Fruit fly (Drosophila melanogaster) whole organism, embryonic: Measurements from ENCODE around the gene Ret.

Experiments used
- Awh ChIP-seq: fragments of 200-800 bp; sonication (Bioruptor generic); IDR thresholded peaks from 2 replicates; pipeline ENCODE4, ENCODE4 v1.3.6; 2022; ENCODE audit warnings: missing biosample characterization, missing genetic modification characterization
- CG10959 ChIP-seq: fragments of 200-800 bp; sonication (Bioruptor generic); IDR thresholded peaks from 2 replicates; pipeline ENCODE4 v1.3.6; 2022; ENCODE audit warnings: missing biosample characterization, missing genetic modification characterization
- CG11456 ChIP-seq: fragments of 200-800 bp; sonication (Bioruptor generic); IDR thresholded peaks from 3 replicates; pipeline ENCODE4 v1.3.6; 2022; ENCODE audit warnings: missing biosample characterization, missing genetic modification characterization
- CG12391 ChIP-seq: fragments of 200-800 bp; sonication (Bioruptor generic); optimal IDR thresholded peaks from 3 replicates; lab custom pipeline; 2018; ENCODE audit warnings: missing biosample characterization, mild to moderate bottlenecking, missing genetic modification characterization, moderate library complexity
- CG12744 ChIP-seq: fragments of 200-800 bp; sonication (Bioruptor generic); optimal IDR thresholded peaks from 2 replicates; lab custom pipeline; 2016; ENCODE audit warnings: missing biosample characterization, missing genetic modification characterization
- CG12769 ChIP-seq: fragments of 200-800 bp; sonication (Bioruptor generic); optimal IDR thresholded peaks from 2 replicates; lab custom pipeline; 2019; ENCODE audit warnings: missing biosample characterization, mild to moderate bottlenecking, missing genetic modification characterization, moderate library complexity
- CG13894 ChIP-seq: fragments of 200-800 bp; sonication (Bioruptor generic); optimal IDR thresholded peaks from 3 replicates; lab custom pipeline; 2018; ENCODE audit warnings: missing biosample characterization, mild to moderate bottlenecking, missing genetic modification characterization, moderate library complexity
- CG14014 ChIP-seq: fragments of 200-800 bp; sonication (Bioruptor generic); IDR thresholded peaks from 2 replicates; pipeline ENCODE4 v1.3.6; 2022; ENCODE audit warnings: missing biosample characterization, missing genetic modification characterization
- CG1529 ChIP-seq: fragments of 200-800 bp; sonication (Bioruptor generic); optimal IDR thresholded peaks from 3 replicates; lab custom pipeline; 2018; ENCODE audit warnings: missing biosample characterization, missing genetic modification characterization
- CG15479 ChIP-seq: fragments of 200-800 bp; sonication (Bioruptor generic); optimal IDR thresholded peaks from 3 replicates; lab custom pipeline; 2019; ENCODE audit warnings: missing biosample characterization, mild to moderate bottlenecking, missing genetic modification characterization, moderate library complexity
- CG17802 ChIP-seq: fragments of 200-800 bp; sonication (Bioruptor generic); optimal IDR thresholded peaks from 2 replicates; lab custom pipeline; 2018; ENCODE audit warnings: missing biosample characterization, mild to moderate bottlenecking, missing genetic modification characterization, moderate library complexity
- CG18011 ChIP-seq: fragments of 200-800 bp; sonication (Bioruptor generic); optimal IDR thresholded peaks from 2 replicates; lab custom pipeline; 2017; ENCODE audit warnings: missing biosample characterization, missing genetic modification characterization, mild to moderate bottlenecking, moderate library complexity, missing genotype
- CG2116 ChIP-seq: fragments of 200-800 bp; sonication (Bioruptor generic); optimal IDR thresholded peaks from 3 replicates; lab custom pipeline; 2018; ENCODE audit warnings: missing biosample characterization, mild to moderate bottlenecking, missing genetic modification characterization
- CG2199 ChIP-seq: fragments of 200-800 bp; sonication (Bioruptor generic); IDR thresholded peaks from 3 replicates; pipeline ENCODE4 v1.3.6; 2022; ENCODE audit warnings: missing biosample characterization, missing genetic modification characterization
- CG2712 ChIP-seq: fragments of 200-800 bp; optimal IDR thresholded peaks from 3 replicates; lab custom pipeline; 2019; ENCODE audit warnings: missing biosample characterization, mild to moderate bottlenecking, missing genetic modification characterization, moderate library complexity
- CG2889 ChIP-seq: fragments of 200-800 bp; sonication (Bioruptor generic); IDR thresholded peaks from 3 replicates; pipeline ENCODE4 v1.3.6; 2022; ENCODE audit warnings: missing biosample characterization, missing genetic modification characterization
- CG30403 ChIP-seq: fragments of 200-800 bp; sonication (Bioruptor generic); optimal IDR thresholded peaks from 3 replicates; lab custom pipeline; 2016; ENCODE audit warnings: missing biosample characterization, missing genetic modification characterization
- CG4617 ChIP-seq: fragments of 200-800 bp; sonication (Bioruptor generic); optimal IDR thresholded peaks from 3 replicates; lab custom pipeline; 2016; ENCODE audit warnings: missing biosample characterization, missing genetic modification characterization, borderline replicate concordance
- CG4730 ChIP-seq: fragments of 200-800 bp; sonication (Bioruptor generic); IDR thresholded peaks from 2 replicates; pipeline ENCODE4 v1.3.6; 2022; ENCODE audit warnings: missing biosample characterization, missing genetic modification characterization
- CG5180 ChIP-seq: fragments of 200-800 bp; sonication (Bioruptor generic); optimal IDR thresholded peaks from 3 replicates; lab custom pipeline; 2017; ENCODE audit warnings: missing biosample characterization, missing genetic modification characterization, mild to moderate bottlenecking, moderate library complexity, missing genetic modification reagents
- CG5245 ChIP-seq: fragments of 200-800 bp; sonication (Bioruptor generic); optimal IDR thresholded peaks from 3 replicates; lab custom pipeline; 2016; ENCODE audit warnings: missing biosample characterization, missing genetic modification characterization
- CG7963 ChIP-seq: fragments of 200-800 bp; sonication (Bioruptor generic); IDR thresholded peaks from 3 replicates; pipeline ENCODE4 v1.3.6; 2022; ENCODE audit warnings: missing biosample characterization, missing genetic modification characterization; ENCODE audit not compliant: partially characterized antibody
- CG9727 ChIP-seq: fragments of 200-800 bp; sonication (Bioruptor generic); optimal IDR thresholded peaks from 3 replicates; lab custom pipeline; 2017; ENCODE audit warnings: missing biosample characterization, mild to moderate bottlenecking, missing genetic modification characterization
- CG9797 ChIP-seq: fragments of 200-800 bp; sonication (Bioruptor generic); optimal IDR thresholded peaks from 3 replicates; lab custom pipeline; 2018; ENCODE audit warnings: missing biosample characterization, mild to moderate bottlenecking, missing genetic modification characterization
- Doc3 ChIP-seq: fragments of 200-800 bp; sonication (Bioruptor generic); IDR thresholded peaks from 3 replicates; pipeline ENCODE4 v1.3.6; 2022; ENCODE audit warnings: missing biosample characterization, missing genetic modification characterization; ENCODE audit not compliant: partially characterized antibody
- E2f1 ChIP-seq: fragments of 200-800 bp; sonication (Bioruptor generic); IDR thresholded peaks from 2 replicates; pipeline ENCODE4 v1.3.6; 2022; ENCODE audit warnings: missing biosample characterization, missing genetic modification characterization
- Hmr ChIP-seq: fragments of 200-800 bp; sonication (Bioruptor generic); optimal IDR thresholded peaks from 3 replicates; lab custom pipeline; 2017; ENCODE audit warnings: mild to moderate bottlenecking, missing biosample characterization, missing genetic modification reagents, missing genetic modification characterization
- Lpt ChIP-seq: fragments of >200 bp; optimal IDR thresholded peaks from 2 replicates; lab custom pipeline; 2018; ENCODE audit warnings: missing biosample characterization, missing genetic modification characterization
- Mad ChIP-seq: fragments of 200-800 bp; sonication (Bioruptor generic); optimal IDR thresholded peaks from 2 replicates; lab custom pipeline; 2016; ENCODE audit warnings: missing biosample characterization, missing genetic modification characterization
- Nf-YA ChIP-seq: fragments of 200-800 bp; sonication (Bioruptor generic); IDR thresholded peaks from 2 replicates; pipeline ENCODE4 v1.3.6; 2022; ENCODE audit warnings: missing biosample characterization, missing genetic modification characterization
- Pdp1 ChIP-seq, 2 experiments: fragments of 200-800 bp; sonication (Bioruptor generic); optimal IDR thresholded peaks; 3 replicates each; lab custom pipeline; 2016; ENCODE audit warnings: missing biosample characterization in 2 of 2, missing genetic modification characterization in 2 of 2, mild to moderate bottlenecking in 1 of 2, moderate library complexity in 1 of 2
- Ptx1 ChIP-seq: fragments of 200-800 bp; sonication (Bioruptor generic); IDR thresholded peaks from 2 replicates; pipeline ENCODE4 v1.3.6; 2022; ENCODE audit warnings: missing biosample characterization, missing genetic modification characterization
- Rfx ChIP-seq: fragments of 200-800 bp; sonication (Bioruptor generic); IDR thresholded peaks from 2 replicates; pipeline ENCODE4 v1.3.6; 2022; ENCODE audit warnings: missing biosample characterization, missing genetic modification characterization
- Ssrp ChIP-seq: fragments of 200-800 bp; sonication (Bioruptor generic); optimal IDR thresholded peaks from 2 replicates; lab custom pipeline; 2018; ENCODE audit warnings: missing biosample characterization, mild to moderate bottlenecking, missing genetic modification characterization, moderate library complexity
- Tbp ChIP-seq: fragments of >200 bp; optimal IDR thresholded peaks from 2 replicates; lab custom pipeline; 2018; ENCODE audit warnings: missing biosample characterization, missing genetic modification characterization
- abd-A ChIP-seq: fragments of 200-800 bp; sonication (Bioruptor generic); optimal IDR thresholded peaks from 3 replicates; lab custom pipeline; 2019; ENCODE audit warnings: missing biosample characterization, mild to moderate bottlenecking, missing genetic modification characterization, moderate library complexity
- br ChIP-seq: fragments of >200 bp; optimal IDR thresholded peaks from 2 replicates; lab custom pipeline; 2017
- croc ChIP-seq: fragments of 200-800 bp; sonication (Bioruptor generic); conservative IDR thresholded peaks from 3 replicates; pipeline ENCODE4 v1.3.6; 2022; ENCODE audit warnings: missing biosample characterization, missing genetic modification characterization
- danr ChIP-seq: fragments of 200-800 bp; sonication (Bioruptor generic); IDR thresholded peaks from 2 replicates; pipeline ENCODE4 v1.3.6; 2022; ENCODE audit warnings: missing biosample characterization, missing genetic modification characterization
- dysf ChIP-seq: fragments of 200-800 bp; sonication (Bioruptor generic); IDR thresholded peaks from 3 replicates; pipeline ENCODE4 v1.3.6; 2022; ENCODE audit warnings: missing biosample characterization, missing genetic modification characterization
- gce ChIP-seq: fragments of 200-800 bp; sonication (Bioruptor generic); IDR thresholded peaks from 3 replicates; pipeline ENCODE4 v1.3.6; 2022; ENCODE audit warnings: missing biosample characterization, missing genetic modification characterization
- ind ChIP-seq: fragments of 200-800 bp; sonication (Bioruptor generic); optimal IDR thresholded peaks from 3 replicates; lab custom pipeline; 2016; ENCODE audit warnings: missing biosample characterization, missing genetic modification characterization
- kah ChIP-seq: fragments of 200-800 bp; sonication (Bioruptor generic); optimal IDR thresholded peaks from 2 replicates; lab custom pipeline; 2018; ENCODE audit warnings: missing biosample characterization, mild to moderate bottlenecking, missing genetic modification characterization
- knrl ChIP-seq: fragments of 200-800 bp; sonication (Bioruptor generic); IDR thresholded peaks from 3 replicates; pipeline ENCODE4 v1.3.6; 2022; ENCODE audit warnings: missing biosample characterization, missing genetic modification characterization; ENCODE audit not compliant: partially characterized antibody
- lbe ChIP-seq: fragments of 200-800 bp; sonication (Bioruptor generic); optimal IDR thresholded peaks from 2 replicates; lab custom pipeline; 2016; ENCODE audit warnings: missing biosample characterization, mild to moderate bottlenecking, missing genetic modification characterization
- p53 ChIP-seq: fragments of 200-800 bp; sonication (Bioruptor generic); optimal IDR thresholded peaks from 2 replicates; lab custom pipeline; 2016; ENCODE audit warnings: missing biosample characterization, missing genetic modification characterization
- pzg ChIP-seq: fragments of 200-800 bp; sonication (Bioruptor generic); optimal IDR thresholded peaks from 3 replicates; lab custom pipeline; 2018; ENCODE audit warnings: missing biosample characterization, mild to moderate bottlenecking, missing genetic modification characterization, moderate library complexity
- sens-2 ChIP-seq: fragments of 200-800 bp; sonication (Bioruptor generic); IDR thresholded peaks from 2 replicates; pipeline ENCODE4 v1.3.6; 2022; ENCODE audit warnings: missing biosample characterization, missing genetic modification characterization
- slbo ChIP-seq: fragments of 200-800 bp; sonication (Bioruptor generic); IDR thresholded peaks from 2 replicates; pipeline ENCODE4 v1.3.6; 2022; ENCODE audit warnings: missing biosample characterization, missing genetic modification characterization
- so ChIP-seq: fragments of 200-800 bp; sonication (Bioruptor generic); IDR thresholded peaks from 3 replicates; pipeline ENCODE4 v1.3.6; 2022; ENCODE audit warnings: missing biosample characterization, missing genetic modification characterization
- sr ChIP-seq: fragments of 200-800 bp; sonication (Bioruptor generic); IDR thresholded peaks from 3 replicates; pipeline ENCODE4 v1.3.6; 2022; ENCODE audit warnings: missing biosample characterization, missing genetic modification characterization
- tll ChIP-seq, 2 experiments: fragments of 200-800 bp in 1 of 2; fragments of >200 bp in 1 of 2; sonication (Bioruptor generic) in 1 of 2; optimal IDR thresholded peaks; 2 replicates each; lab custom pipeline; 2017 to 2019; ENCODE audit warnings: missing biosample characterization in 2 of 2, missing genetic modification characterization in 2 of 2, mild to moderate bottlenecking in 1 of 2, moderate library complexity in 1 of 2
- trem ChIP-seq: fragments of 200-800 bp; optimal IDR thresholded peaks from 3 replicates; lab custom pipeline; 2019; ENCODE audit warnings: missing biosample characterization, mild to moderate bottlenecking, missing genetic modification characterization, moderate library complexity

The Ret gene

DNA sequence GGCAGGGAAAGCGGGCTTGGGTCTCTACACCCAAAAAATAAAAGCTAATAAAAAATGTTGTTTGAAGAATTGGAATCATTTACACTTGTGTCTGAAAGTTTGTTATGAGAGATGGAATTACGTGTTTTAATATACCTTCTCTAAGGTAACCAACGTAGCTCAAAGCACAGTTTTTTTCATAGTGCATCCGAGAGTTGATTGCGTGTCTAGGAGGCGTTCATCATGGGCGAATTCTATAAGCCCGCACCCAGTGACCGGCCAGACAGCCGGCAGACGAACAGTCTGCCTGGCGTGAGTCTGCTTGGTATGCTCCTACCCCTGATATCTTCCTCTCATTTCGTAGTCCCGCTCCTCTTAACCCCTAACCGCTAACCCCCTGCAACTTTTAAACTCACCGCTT, 10.8 kb downstream of the Ret start (continued):
- TF ChIP-seq CG10959 (no peak), abd-A (tag; lab: Kevin White, UChicago) (no peak), Lpt (GFP tag; lab: Kevin White, UChicago) (no peak), CG2116 (GFP tag; lab: Kevin White, UChicago) (no peak), croc (GFP tag; lab: Robert Waterston, UW) (no peak), CG17802 (tag; lab: Kevin White, UChicago) (no peak), CG12744 (GFP tag; lab: Kevin White, UChicago) (no peak), Hmr (GFP tag; lab: Kevin White, UChicago) (no peak), CG14014 (GFP tag; lab: Robert Waterston, UW) (no peak), tll (GFP tag; optimal IDR thresholded peaks at IDR 0.05; lab: Kevin White, UChicago) (no peak), CG13894 (tag; lab: Kevin White, UChicago) (no peak), CG9797 (GFP tag; lab: Kevin White, UChicago) (no peak), CG5245 (GFP tag; lab: Kevin White, UChicago) (no peak), lbe (GFP tag; lab: Kevin White, UChicago) (no peak), p53 (no peak), knrl (GFP tag; lab: Robert Waterston, UW) (no peak), Nf-YA (GFP tag; lab: Robert Waterston, UW) (no peak), danr (0 out of 2 replicates have a peak, but pooled peaks have one; percentile 11), Pdp1 (GFP tag; optimal IDR thresholded peaks at IDR 0.05; lab: Kevin White, UChicago) (no peak), Ssrp (tag; lab: Kevin White, UChicago) (no peak), gce (GFP tag; lab: Robert Waterston, UW) (no peak), ind (GFP tag; lab: Kevin White, UChicago) (no peak), Mad (GFP tag; lab: Kevin White, UChicago) (no peak), slbo (GFP tag; lab: Robert Waterston, UW) (no peak), Rfx (0 out of 2 replicates have a peak, but pooled peaks have one; percentile 24), dysf (GFP tag; lab: Robert Waterston, UW) (peak; percentile 25; the same call in 1 of the 3 replicates), Tbp (no peak), CG4730 (GFP tag; lab: Robert Waterston, UW) (no peak), pzg (GFP tag; lab: Kevin White, UChicago) (no peak), CG18011 (GFP tag; lab: Kevin White, UChicago) (no peak), CG1529 (no peak), br (lab: Kevin White, UChicago) (no peak), Ptx1 (GFP tag; lab: Robert Waterston, UW) (peak; percentile 31; the same call in 1 of the 2 replicates)

DNA sequence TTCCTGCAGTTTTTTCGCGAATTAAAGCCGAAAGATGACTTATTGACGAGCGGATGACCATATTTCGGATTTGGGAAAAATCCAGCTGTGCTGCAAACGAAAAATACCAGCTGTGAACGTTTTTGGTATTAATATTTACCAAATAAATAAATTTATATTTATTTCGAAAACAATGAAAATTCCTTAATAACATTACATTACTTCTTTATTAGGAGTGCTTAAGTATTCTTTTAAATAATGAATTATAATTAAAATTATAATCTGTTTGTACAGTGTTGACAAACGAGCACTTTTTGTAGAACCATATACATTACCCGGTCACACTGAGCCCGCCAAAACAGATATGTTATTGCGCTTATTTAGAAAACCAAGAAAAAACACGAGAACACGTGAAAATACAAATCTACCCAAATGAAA, 18.9 kb downstream of the Ret start, which contains the start of the genes bur and Mcm10:
bur (minus strand) TSS at position 69 of the 417 bp plus-strand sequence.
Mcm10 (plus strand) TSS at position 319 of the 417 bp plus-strand sequence.
- TF ChIP-seq Doc3 (GFP tag; lab: Robert Waterston, UW) = no peak
- no peak for TF ChIP-seq CG2712 (tag; lab: Kevin White, UChicago)
- no peak for TF ChIP-seq sr
- TF ChIP-seq Awh (GFP tag; lab: Robert Waterston, UW) = no peak
- TF ChIP-seq CG5180 (GFP tag; lab: Kevin White, UChicago) = no peak
- no peak for TF ChIP-seq CG15479 (GFP tag; lab: Kevin White, UChicago)
- peak; percentile 25 for TF ChIP-seq CG30403
- TF ChIP-seq sens-2 (GFP tag; lab: Robert Waterston, UW) = no peak
- TF ChIP-seq CG2199 (GFP tag; lab: Robert Waterston, UW) = no peak
- no peak for TF ChIP-seq CG2889
- no peak for TF ChIP-seq CG7963
- no peak for TF ChIP-seq kah
- peak; percentile 83 for TF ChIP-seq trem (tag; lab: Kevin White, UChicago)
- peak; percentile 67 for TF ChIP-seq CG4617
- peak; percentile 41; the same call in 1 of the 2 replicates for TF ChIP-seq E2f1 (GFP tag; lab: Robert Waterston, UW)
- TF ChIP-seq CG12391 (tag; lab: Kevin White, UChicago) = peak; percentile 65
- TF ChIP-seq so (GFP tag; lab: Robert Waterston, UW) = no peak
- TF ChIP-seq CG12769 (tag; lab: Kevin White, UChicago) = no peak
- TF ChIP-seq CG9727 (GFP tag; lab: Kevin White, UChicago) = no peak
- no peak for TF ChIP-seq CG11456
